Fruit fly (Drosophila melanogaster) whole organism, embryonic: ENCODE data around the gene CG15547.

ENCODE experiments used
- BEAF-32 ChIP-seq: fragments of 200-800 bp; sonication (Bioruptor generic); optimal IDR thresholded peaks from 3 replicates; lab custom pipeline; 2017; ENCODE audit warnings: missing biosample characterization, missing genetic modification characterization, mild to moderate bottlenecking, moderate library complexity, missing genetic modification reagents
- CG1529 ChIP-seq: fragments of 200-800 bp; sonication (Bioruptor generic); optimal IDR thresholded peaks from 3 replicates; lab custom pipeline; 2018; ENCODE audit warnings: missing biosample characterization, missing genetic modification characterization
- CG1603 ChIP-seq: fragments of 200-800 bp; sonication (Bioruptor generic); optimal IDR thresholded peaks from 2 replicates; lab custom pipeline; 2019; ENCODE audit warnings: missing biosample characterization, mild to moderate bottlenecking, missing genetic modification characterization, moderate library complexity
- CG1647 ChIP-seq: fragments of 200-800 bp; sonication (Bioruptor generic); optimal IDR thresholded peaks from 3 replicates; lab custom pipeline; 2016; ENCODE audit warnings: missing biosample characterization, missing genetic modification characterization
- CG16815 ChIP-seq: fragments of 200-800 bp; sonication (Bioruptor generic); optimal IDR thresholded peaks from 3 replicates; lab custom pipeline; 2017; ENCODE audit warnings: missing biosample characterization, mild to moderate bottlenecking, missing genetic modification characterization
- CG2678 ChIP-seq: fragments of 200-800 bp; sonication (Bioruptor generic); optimal IDR thresholded peaks from 3 replicates; lab custom pipeline; 2019; ENCODE audit warnings: missing biosample characterization, mild to moderate bottlenecking, missing genetic modification characterization, moderate library complexity
- CG30431 ChIP-seq: fragments of 200-800 bp; sonication (Bioruptor generic); optimal IDR thresholded peaks from 2 replicates; lab custom pipeline; 2017; ENCODE audit warnings: missing biosample characterization, missing genetic modification characterization
- CG31365 ChIP-seq: fragments of 200-800 bp; sonication (Bioruptor generic); optimal IDR thresholded peaks from 2 replicates; lab custom pipeline; 2018; ENCODE audit warnings: missing biosample characterization, mild to moderate bottlenecking, missing genetic modification characterization
- CG3281 ChIP-seq: fragments of 200-800 bp; sonication (Bioruptor generic); optimal IDR thresholded peaks from 3 replicates; lab custom pipeline; 2017; ENCODE audit warnings: missing biosample characterization, mild to moderate bottlenecking, missing genetic modification characterization
- CG34422 ChIP-seq: fragments of 200-800 bp; sonication (Bioruptor generic); IDR thresholded peaks from 3 replicates; pipeline ENCODE4 v1.3.6; 2022; ENCODE audit warnings: missing biosample characterization, missing genetic modification characterization
- CG4707 ChIP-seq: fragments of 200-800 bp; sonication (Bioruptor generic); optimal IDR thresholded peaks from 2 replicates; lab custom pipeline; 2018; ENCODE audit warnings: missing biosample characterization, mild to moderate bottlenecking, missing genetic modification characterization, moderate library complexity
- CG5180 ChIP-seq: fragments of 200-800 bp; sonication (Bioruptor generic); optimal IDR thresholded peaks from 3 replicates; lab custom pipeline; 2017; ENCODE audit warnings: missing biosample characterization, missing genetic modification characterization, mild to moderate bottlenecking, moderate library complexity, missing genetic modification reagents
- CG6175 ChIP-seq: fragments of 200-800 bp; sonication (Bioruptor generic); IDR thresholded peaks from 3 replicates; pipeline ENCODE4 v1.3.6; 2022; ENCODE audit warnings: missing biosample characterization, missing genetic modification characterization
- CG6854 ChIP-seq: fragments of 200-800 bp; sonication (Bioruptor generic); optimal IDR thresholded peaks from 3 replicates; lab custom pipeline; 2017; ENCODE audit warnings: missing biosample characterization, mild to moderate bottlenecking, missing genetic modification characterization
- CG7987 ChIP-seq: fragments of 200-800 bp; sonication (Bioruptor generic); optimal IDR thresholded peaks from 2 replicates; lab custom pipeline; 2018; ENCODE audit warnings: missing biosample characterization, mild to moderate bottlenecking, missing genetic modification characterization, moderate library complexity
- CG9215 ChIP-seq: fragments of 200-800 bp; sonication (Bioruptor generic); IDR thresholded peaks from 2 replicates; pipeline ENCODE4 v1.3.6; 2022; ENCODE audit warnings: missing biosample characterization, missing genetic modification characterization
- CG9609 ChIP-seq: fragments of 200-800 bp; sonication (Bioruptor generic); optimal IDR thresholded peaks from 3 replicates; lab custom pipeline; 2016; ENCODE audit warnings: missing biosample characterization, missing genetic modification characterization
- CG9727 ChIP-seq: fragments of 200-800 bp; sonication (Bioruptor generic); optimal IDR thresholded peaks from 3 replicates; lab custom pipeline; 2017; ENCODE audit warnings: missing biosample characterization, mild to moderate bottlenecking, missing genetic modification characterization
- Chrac-16 ChIP-seq: fragments of 200-800 bp; sonication (Bioruptor generic); optimal IDR thresholded peaks from 3 replicates; lab custom pipeline; 2016; ENCODE audit warnings: missing biosample characterization, missing genetic modification characterization
- E2f1 ChIP-seq: fragments of 200-800 bp; sonication (Bioruptor generic); IDR thresholded peaks from 2 replicates; pipeline ENCODE4 v1.3.6; 2022; ENCODE audit warnings: missing biosample characterization, missing genetic modification characterization
- Eip74EF ChIP-seq, 2 experiments: fragments of 200-800 bp in 1 of 2; fragments of >200 bp in 1 of 2; sonication (Bioruptor generic) in 1 of 2; optimal IDR thresholded peaks; 2 replicates each; lab custom pipeline; 2017 to 2019; ENCODE audit warnings: missing biosample characterization in 2 of 2, missing genetic modification characterization in 2 of 2, mild to moderate bottlenecking in 1 of 2, moderate library complexity in 1 of 2
- Ets97D ChIP-seq: fragments of 200-800 bp; sonication (Bioruptor generic); optimal IDR thresholded peaks from 3 replicates; lab custom pipeline; 2016; ENCODE audit warnings: missing biosample characterization, missing genetic modification characterization
- Gsc ChIP-seq: fragments of 200-800 bp; sonication (Bioruptor generic); IDR thresholded peaks from 2 replicates; pipeline ENCODE4 v1.3.6; 2022; ENCODE audit warnings: missing biosample characterization, missing genetic modification characterization
- Hr78 ChIP-seq, 2 experiments: fragments of 200-800 bp in 1 of 2; fragments of >200 bp in 1 of 2; sonication (Bioruptor generic) in 1 of 2; optimal IDR thresholded peaks; 2 replicates each; lab custom pipeline; 2017 to 2019; ENCODE audit warnings: missing biosample characterization in 2 of 2, missing genetic modification characterization in 2 of 2, mild to moderate bottlenecking in 1 of 2, moderate library complexity in 1 of 2
- Kr ChIP-seq: fragments of 200-800 bp; sonication (Bioruptor generic); optimal IDR thresholded peaks from 2 replicates; lab custom pipeline; 2017; ENCODE audit warnings: missing biosample characterization, mild to moderate bottlenecking, missing genetic modification characterization
- Nf-YA ChIP-seq: fragments of 200-800 bp; sonication (Bioruptor generic); IDR thresholded peaks from 2 replicates; pipeline ENCODE4 v1.3.6; 2022; ENCODE audit warnings: missing biosample characterization, missing genetic modification characterization
- Sox102F ChIP-seq: fragments of 200-800 bp; sonication (Bioruptor generic); optimal IDR thresholded peaks from 2 replicates; lab custom pipeline; 2018; ENCODE audit warnings: missing biosample characterization, mild to moderate bottlenecking, missing genetic modification characterization, moderate library complexity
- Sry-β ChIP-seq: fragments of 200-800 bp; sonication (Bioruptor generic); optimal IDR thresholded peaks from 2 replicates; lab custom pipeline; 2018; ENCODE audit warnings: missing biosample characterization, mild to moderate bottlenecking, missing genetic modification characterization, moderate library complexity
- Stat92E ChIP-seq, 3 experiments: fragments of >200 bp in 2 of 3; fragments of 200-800 bp in 1 of 3; sonication (Bioruptor generic) in 1 of 3; optimal IDR thresholded peaks; 2 replicates each; lab custom pipeline; 2017 to 2019; ENCODE audit warnings: missing biosample characterization in 3 of 3, missing genetic modification characterization in 3 of 3, mild to moderate bottlenecking in 1 of 3, moderate library complexity in 1 of 3
- az2 ChIP-seq: fragments of 200-800 bp; sonication (Bioruptor generic); optimal IDR thresholded peaks from 3 replicates; lab custom pipeline; 2016; ENCODE audit warnings: missing biosample characterization, missing genetic modification characterization
- bowl ChIP-seq: fragments of 200-800 bp; sonication (Bioruptor generic); IDR thresholded peaks from 2 replicates; pipeline ENCODE4 v1.3.6; 2022; ENCODE audit warnings: missing biosample characterization, missing genetic modification characterization
- chn ChIP-seq: fragments of 200-800 bp; sonication (Bioruptor generic); optimal IDR thresholded peaks from 2 replicates; lab custom pipeline; 2016; ENCODE audit warnings: missing biosample characterization, missing genetic modification characterization
- cwo ChIP-seq: fragments of 200-800 bp; sonication (Bioruptor generic); optimal IDR thresholded peaks from 3 replicates; lab custom pipeline; 2017; ENCODE audit warnings: missing biosample characterization, missing genetic modification characterization, mild to moderate bottlenecking, moderate library complexity, missing genetic modification reagents
- dpn ChIP-seq, 2 experiments: fragments of 200-800 bp; sonication (Bioruptor generic); optimal IDR thresholded peaks; 3 replicates each; lab custom pipeline; 2016; ENCODE audit warnings: missing biosample characterization in 2 of 2, missing genetic modification characterization in 2 of 2
- gcm ChIP-seq: fragments of 200-800 bp; sonication (Bioruptor generic); optimal IDR thresholded peaks from 2 replicates; lab custom pipeline; 2019; ENCODE audit warnings: missing biosample characterization, mild to moderate bottlenecking, missing genetic modification characterization, moderate library complexity
- h ChIP-seq: fragments of >200 bp; optimal IDR thresholded peaks from 2 replicates; lab custom pipeline; 2017
- hbn ChIP-seq: fragments of 200-800 bp; sonication (Bioruptor generic); IDR thresholded peaks from 2 replicates; pipeline ENCODE4 v1.3.6; 2022; ENCODE audit warnings: missing biosample characterization, missing genetic modification characterization; ENCODE audit not compliant: partially characterized antibody
- inv ChIP-seq: fragments of 200-800 bp; sonication (Bioruptor generic); IDR thresholded peaks from 2 replicates; pipeline ENCODE4 v1.3.6; 2022; ENCODE audit warnings: missing biosample characterization, missing genetic modification characterization; ENCODE audit not compliant: partially characterized antibody
- kay ChIP-seq: fragments of 200-800 bp; sonication (Bioruptor generic); optimal IDR thresholded peaks from 2 replicates; lab custom pipeline; 2016; ENCODE audit warnings: missing biosample characterization, missing genetic modification characterization
- ken ChIP-seq: fragments of 200-800 bp; sonication (Bioruptor generic); IDR thresholded peaks from 3 replicates; pipeline ENCODE4 v1.3.6; 2022; ENCODE audit warnings: missing biosample characterization, missing genetic modification characterization
- kni ChIP-seq: fragments of 200-800 bp; sonication (Bioruptor generic); optimal IDR thresholded peaks from 3 replicates; lab custom pipeline; 2017; ENCODE audit warnings: mild to moderate bottlenecking, missing biosample characterization, missing genetic modification reagents, missing genetic modification characterization
- repo ChIP-seq: fragments of 200-800 bp; sonication (Bioruptor generic); optimal IDR thresholded peaks from 2 replicates; lab custom pipeline; 2016; ENCODE audit warnings: missing biosample characterization, missing genetic modification characterization
- sd ChIP-seq: fragments of 200-800 bp; sonication (Bioruptor generic); optimal IDR thresholded peaks from 3 replicates; lab custom pipeline; 2018; ENCODE audit warnings: missing biosample characterization, mild to moderate bottlenecking, missing genetic modification characterization, moderate library complexity
- sima ChIP-seq: fragments of 200-800 bp; sonication (Bioruptor generic); optimal IDR thresholded peaks from 2 replicates; lab custom pipeline; 2016; ENCODE audit warnings: missing biosample characterization, missing genetic modification characterization
- stc ChIP-seq: fragments of 200-800 bp; sonication (Bioruptor generic); IDR thresholded peaks from 2 replicates; pipeline ENCODE4 v1.3.6; 2022; ENCODE audit warnings: missing biosample characterization, missing genetic modification characterization
- sug ChIP-seq: fragments of 200-800 bp; optimal IDR thresholded peaks from 2 replicates; lab custom pipeline; 2019; ENCODE audit warnings: missing biosample characterization, mild to moderate bottlenecking, missing genetic modification characterization, moderate library complexity
- tgo ChIP-seq: fragments of 200-800 bp; sonication (Bioruptor generic); IDR thresholded peaks from 3 replicates; pipeline ENCODE4 v1.3.6; 2022; ENCODE audit warnings: missing biosample characterization, missing genetic modification characterization
- usp ChIP-seq: fragments of >200 bp; optimal IDR thresholded peaks from 2 replicates; lab custom pipeline; 2017; ENCODE audit warnings: missing biosample characterization, missing genetic modification characterization
- vfl ChIP-seq: fragments of 200-800 bp; sonication (Bioruptor generic); optimal IDR thresholded peaks from 2 replicates; lab custom pipeline; 2016; ENCODE audit warnings: missing biosample characterization, missing genetic modification characterization
- vvl ChIP-seq: fragments of 200-800 bp; sonication (Bioruptor generic); IDR thresholded peaks from 2 replicates; pipeline ENCODE4 v1.3.6; 2022; ENCODE audit warnings: missing biosample characterization, missing genetic modification characterization
- zen ChIP-seq: fragments of 200-800 bp; sonication (Bioruptor generic); optimal IDR thresholded peaks from 3 replicates; lab custom pipeline; 2018; ENCODE audit warnings: missing biosample characterization, mild to moderate bottlenecking, missing genetic modification characterization, moderate library complexity

CG15547 gene

DNA sequence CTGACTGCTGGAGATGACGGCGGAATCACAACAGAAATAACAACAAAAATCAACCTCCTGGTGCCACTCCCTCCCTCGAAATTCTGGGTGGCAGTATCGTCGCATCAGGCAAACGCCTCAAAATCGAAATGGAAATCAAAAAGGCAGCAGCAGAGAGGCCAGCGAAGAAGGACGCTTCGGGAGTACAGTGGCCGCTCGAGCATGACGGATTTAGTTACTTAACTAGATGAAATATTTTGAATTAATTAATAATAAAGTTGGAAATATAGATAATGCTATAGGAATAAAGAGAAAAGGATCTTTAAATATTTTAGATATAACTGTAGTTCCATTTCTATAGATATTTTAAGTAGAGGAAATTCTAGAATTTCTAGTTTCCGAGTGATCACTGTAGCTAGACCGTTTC lies 17.9 kb downstream of the CG15547 start (continued):
- no peak for TF ChIP-seq Gsc (GFP tag; lab: Robert Waterston, UW)
- peak; percentile 10 for TF ChIP-seq CG30431 (GFP tag; lab: Kevin White, UChicago)
- TF ChIP-seq Eip74EF (GFP tag; optimal IDR thresholded peaks at IDR 0.05; lab: Kevin White, UChicago) = no peak
- no peak for TF ChIP-seq CG1603 (tag; lab: Kevin White, UChicago)
- TF ChIP-seq vvl = no peak
- TF ChIP-seq kay (GFP tag; lab: Kevin White, UChicago) = no peak
- no peak for TF ChIP-seq BEAF-32
- no peak for TF ChIP-seq sima
- TF ChIP-seq E2f1 = no peak
- TF ChIP-seq bowl = no peak
- TF ChIP-seq Kr = no peak
- TF ChIP-seq CG6175 (GFP tag; lab: Robert Waterston, UW) = no peak
- no peak for TF ChIP-seq sug (tag; lab: Kevin White, UChicago)
- TF ChIP-seq az2 (GFP tag; lab: Kevin White, UChicago) = peak; percentile 0
- TF ChIP-seq Chrac-16 (GFP tag; lab: Kevin White, UChicago) = peak; percentile 25
- TF ChIP-seq CG9609 (GFP tag; lab: Kevin White, UChicago) = no peak
- no peak for TF ChIP-seq hbn (GFP tag; lab: Robert Waterston, UW)
- TF ChIP-seq repo (GFP tag; lab: Kevin White, UChicago) = no peak
- no peak for TF ChIP-seq Stat92E (GFP tag; optimal IDR thresholded peaks at IDR 0.05; lab: Kevin White, UChicago)
- TF ChIP-seq inv (GFP tag; lab: Robert Waterston, UW) = no peak
- TF ChIP-seq dpn (GFP tag; optimal IDR thresholded peaks at IDR 0.05; lab: Kevin White, UChicago) = no peak
- TF ChIP-seq gcm = peak; percentile 25
- peak; percentile 59 for TF ChIP-seq CG2678 (tag; lab: Kevin White, UChicago)
- TF ChIP-seq CG1529 = peak; percentile 36
- no peak for TF ChIP-seq CG1647 (GFP tag; lab: Kevin White, UChicago)
- no peak for TF ChIP-seq Nf-YA (GFP tag; lab: Robert Waterston, UW)
- TF ChIP-seq CG5180 (GFP tag; lab: Kevin White, UChicago) = no peak
- no peak for TF ChIP-seq cwo (GFP tag; lab: Kevin White, UChicago)
- no peak for TF ChIP-seq sd (tag; lab: Kevin White, UChicago)
- no peak for TF ChIP-seq tgo (GFP tag; lab: Robert Waterston, UW)
- no peak for TF ChIP-seq ken (GFP tag; lab: Robert Waterston, UW)
- no peak for TF ChIP-seq CG34422 (GFP tag; lab: Robert Waterston, UW)
- no peak for TF ChIP-seq h (lab: Kevin White, UChicago)
- TF ChIP-seq CG9727 (GFP tag; lab: Kevin White, UChicago) = peak; percentile 43
- TF ChIP-seq CG31365 = no peak
- no peak for TF ChIP-seq CG3281 (GFP tag; lab: Kevin White, UChicago)
- TF ChIP-seq zen (tag; lab: Kevin White, UChicago) = no peak
- no peak for TF ChIP-seq stc (GFP tag; lab: Robert Waterston, UW)
- TF ChIP-seq Sry-β (GFP tag; lab: Kevin White, UChicago) = no peak
- no peak for TF ChIP-seq vfl
- no peak for TF ChIP-seq usp
- peak; percentile 12 for TF ChIP-seq kni (GFP tag; lab: Kevin White, UChicago)
- TF ChIP-seq Ets97D (GFP tag; lab: Kevin White, UChicago) = no peak
- TF ChIP-seq CG7987 (GFP tag; lab: Kevin White, UChicago) = no peak
- TF ChIP-seq chn (GFP tag; lab: Kevin White, UChicago) = no peak
- TF ChIP-seq CG9215 (GFP tag; lab: Robert Waterston, UW) = no peak
- TF ChIP-seq CG16815 (GFP tag; lab: Kevin White, UChicago) = no peak
- TF ChIP-seq Sox102F = peak; percentile 6
- TF ChIP-seq CG6854 (GFP tag; lab: Kevin White, UChicago) = no peak
- TF ChIP-seq CG4707 (GFP tag; lab: Kevin White, UChicago) = no peak
- no peak for TF ChIP-seq Hr78 (GFP tag; optimal IDR thresholded peaks at IDR 0.05; lab: Kevin White, UChicago)
